Worm (Caenorhabditis elegans) whole organism, L3 larva: Measurements from ENCODE around the gene srw-59.

Experiments
- ceh-16 ChIP-seq: sonication (generic microtip); optimal IDR thresholded peaks from 2 replicates; lab custom pipeline; 2017; ENCODE audit warnings: missing biosample characterization, missing genetic modification characterization
- egl-5 ChIP-seq: fragments of 150-350 bp; optimal IDR thresholded peaks from 2 replicates; lab custom pipeline; 2017; ENCODE audit warnings: missing biosample characterization, missing genetic modification reagents, missing genetic modification characterization, inconsistent platforms
- eor-1 ChIP-seq, 2 experiments: fragments of 150-350 bp; optimal IDR thresholded peaks; 2 replicates each; lab custom pipeline; 2014 to 2018; ENCODE audit warnings: missing biosample characterization in 2 of 2, missing genetic modification characterization in 2 of 2
- lin-15B ChIP-seq: fragments of 150-350 bp; optimal IDR thresholded peaks from 2 replicates; lab custom pipeline; 2014; ENCODE audit warnings: missing biosample characterization, missing genetic modification characterization
- nhr-11 ChIP-seq: fragments of 150-350 bp; optimal IDR thresholded peaks from 2 replicates; lab custom pipeline; 2014; ENCODE audit warnings: missing biosample characterization, missing genetic modification characterization
- nhr-23 ChIP-seq: fragments of 150-350 bp; optimal IDR thresholded peaks from 2 replicates; lab custom pipeline; 2014; ENCODE audit warnings: missing biosample characterization, missing genetic modification reagents, missing genetic modification characterization
- pha-4 ChIP-seq: fragments of 150-350 bp; optimal IDR thresholded peaks from 2 replicates; lab custom pipeline; 2014; ENCODE audit warnings: missing biosample characterization, missing genetic modification reagents, missing genetic modification characterization
- skn-1 ChIP-seq: fragments of 150-350 bp; optimal IDR thresholded peaks from 2 replicates; lab custom pipeline; 2014; ENCODE audit warnings: missing biosample characterization, missing genetic modification characterization
- snpc-4 ChIP-seq: fragments of 150-350 bp; optimal IDR thresholded peaks from 2 replicates; lab custom pipeline; 2014; ENCODE audit warnings: missing biosample characterization, missing genetic modification characterization
- unc-62 ChIP-seq: fragments of 150-350 bp; sonication (generic microtip); optimal IDR thresholded peaks from 4 replicates; lab custom pipeline; 2014; ENCODE audit warnings: missing biosample characterization, missing genetic modification reagents, missing genetic modification characterization

DNA sequence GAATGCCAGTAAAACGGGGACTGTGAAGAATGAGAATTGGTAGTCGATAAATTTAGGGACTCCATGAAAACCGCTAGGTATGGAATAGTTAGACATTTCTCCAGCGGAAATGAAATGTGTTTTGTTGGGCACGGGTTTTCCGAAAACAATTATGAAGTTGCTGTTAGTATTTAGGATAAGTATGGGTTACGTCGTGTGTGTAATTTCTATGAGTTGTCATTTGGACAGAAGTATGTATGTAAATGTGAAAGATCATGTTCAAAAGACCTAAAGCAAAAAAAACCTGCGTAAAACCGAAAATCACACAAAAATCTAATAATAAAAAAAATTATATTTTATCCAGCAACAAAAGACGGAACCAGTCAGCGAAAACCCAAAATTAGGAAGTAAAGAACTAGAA lies 21.7 kb upstream of the srw-59 start, which contains the start of gene sru-23:
- TF ChIP-seq lin-15B (tag; lab: Kevin White, UChicago) (no peak), unc-62 (GFP tag; lab: Kevin White, UChicago) (no peak), pha-4 (tag; lab: Kevin White, UChicago) (no peak), nhr-23 (tag; lab: Kevin White, UChicago) (no peak), eor-1 (tag; optimal IDR thresholded peaks at IDR 0.05; lab: Kevin White, UChicago) (no peak), snpc-4 (tag; lab: Kevin White, UChicago) (no peak), egl-5 (tag; lab: Kevin White, UChicago) (no peak), ceh-16 (no peak), nhr-11 (tag; lab: Kevin White, UChicago) (no peak), skn-1 (tag; lab: Kevin White, UChicago) (no peak)
